Fruit fly (Drosophila melanogaster): Measurements from ENCODE around the gene CG43998.

DNA sequence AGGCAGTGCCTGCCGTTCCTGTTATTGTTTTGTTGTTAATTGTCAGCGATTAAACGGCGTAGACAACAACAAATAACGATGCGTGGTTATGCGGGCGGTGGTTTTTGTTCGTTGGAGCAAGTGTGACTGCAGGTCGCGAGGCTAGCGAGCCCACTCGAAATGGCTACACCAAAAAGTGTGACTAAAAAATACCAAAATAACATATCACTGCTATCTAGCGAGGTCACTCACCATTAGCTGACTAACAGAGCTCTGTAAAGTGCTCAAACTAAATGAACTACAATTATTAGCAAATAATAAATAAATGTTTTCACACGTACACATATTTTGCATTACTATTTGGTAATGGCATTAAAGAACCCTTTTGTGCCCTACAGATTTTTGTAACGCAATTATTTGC lies 38.9 kb downstream of the CG43998 start, which contains the start of gene Pli:
- TF ChIP-seq Sin3A (optimal IDR thresholded peaks at IDR 0.05) (no peak), psq (optimal IDR thresholded peaks at IDR 0.05) (no peak), h (optimal IDR thresholded peaks at IDR 0.05) (no peak)
